Worm (Caenorhabditis elegans) whole organism, young adult: Measurements from ENCODE around the gene ZC204.6.

Experiments
- B0035.1 ChIP-seq: sonication (generic microtip); optimal IDR thresholded peaks from 2 replicates; lab custom pipeline; 2016; ENCODE audit warnings: missing genetic modification characterization, mild to moderate bottlenecking, missing compliant biosample characterization, missing genotype, missing genetic modification reagents
- B0261.1 ChIP-seq: sonication (generic microtip); optimal IDR thresholded peaks from 2 replicates; lab custom pipeline; 2016; ENCODE audit warnings: mild to moderate bottlenecking, missing genetic modification characterization, moderate library complexity, missing compliant biosample characterization
- F49E8.2 ChIP-seq: sonication (generic microtip); optimal IDR thresholded peaks from 3 replicates; lab custom pipeline; 2017; ENCODE audit warnings: missing genetic modification characterization, mild to moderate bottlenecking, missing compliant biosample characterization, antibody characterized with exemption, moderate library complexity; ENCODE audit not compliant: insufficient read depth
- F52B5.7 ChIP-seq: sonication (generic microtip); optimal IDR thresholded peaks from 2 replicates; lab custom pipeline; 2016; ENCODE audit warnings: mild to moderate bottlenecking, missing genetic modification characterization, missing compliant biosample characterization
- K12H6.12 ChIP-seq: fragments of 200-800 bp; sonication (Bioruptor generic); optimal IDR thresholded peaks from 2 replicates; lab custom pipeline; 2018; ENCODE audit warnings: mild to moderate bottlenecking, missing genetic modification characterization, missing compliant biosample characterization
- T07F8.4 ChIP-seq: sonication (generic microtip); optimal IDR thresholded peaks from 2 replicates; lab custom pipeline; 2016; ENCODE audit warnings: mild to moderate bottlenecking, missing genetic modification characterization, moderate library complexity, missing compliant biosample characterization
- Y53F4B.3 ChIP-seq: fragments of 200-800 bp; sonication (Bioruptor generic); IDR thresholded peaks from 2 replicates; pipeline ENCODE4 v1.3.6; 2022; ENCODE audit warnings: missing genetic modification reagents, missing genetic modification characterization, missing compliant biosample characterization
- akir-1 ChIP-seq: fragments of 200-800 bp; sonication (Bioruptor generic); optimal IDR thresholded peaks from 2 replicates; lab custom pipeline; 2018; ENCODE audit warnings: mild to moderate bottlenecking, missing genetic modification characterization, moderate library complexity, missing compliant biosample characterization
- bed-1 ChIP-seq: fragments of 200-800 bp; sonication (Bioruptor generic); IDR thresholded peaks from 2 replicates; pipeline ENCODE4 v1.3.6; 2022; ENCODE audit warnings: missing genetic modification reagents, missing genetic modification characterization, missing compliant biosample characterization
- cebp-1 ChIP-seq, 2 experiments: fragments of 200-800 bp in 1 of 2; sonication (Bioruptor generic) in 1 of 2; sonication (generic microtip) in 1 of 2; IDR thresholded peaks in 1 of 2; optimal IDR thresholded peaks in 1 of 2; 2 replicates each; pipeline versions ENCODE4 v1.3.6 to Lab custom; 2017 to 2022; ENCODE audit warnings: missing compliant biosample characterization in 2 of 2, missing genetic modification characterization in 2 of 2, mild to moderate bottlenecking in 1 of 2, missing genetic modification reagents in 1 of 2, moderate library complexity in 1 of 2
- cebp-2 ChIP-seq: fragments of 200-800 bp; sonication (Bioruptor generic); IDR thresholded peaks from 2 replicates; pipeline ENCODE4 v1.3.6; 2022; ENCODE audit warnings: missing genetic modification characterization, missing compliant biosample characterization
- ceh-40 ChIP-seq: fragments of 200-800 bp; sonication (Bioruptor generic); IDR thresholded peaks from 2 replicates; pipeline ENCODE4 v1.3.6; 2022; ENCODE audit warnings: missing genetic modification characterization, missing compliant biosample characterization
- dpff-1 ChIP-seq: sonication (generic microtip); optimal IDR thresholded peaks from 2 replicates; lab custom pipeline; 2017; ENCODE audit warnings: mild to moderate bottlenecking, missing genetic modification characterization, missing compliant biosample characterization
- dpl-1 ChIP-seq: fragments of 150-350 bp; optimal IDR thresholded peaks from 2 replicates; lab custom pipeline; 2014; ENCODE audit warnings: missing biosample characterization, missing genetic modification reagents, missing genetic modification characterization
- efl-1 ChIP-seq: fragments of 150-350 bp; optimal IDR thresholded peaks from 2 replicates; lab custom pipeline; 2014; ENCODE audit warnings: missing biosample characterization, missing genetic modification reagents, missing genetic modification characterization
- egl-18 ChIP-seq: fragments of 200-800 bp; sonication (Bioruptor generic); IDR thresholded peaks from 2 replicates; pipeline ENCODE4 v1.3.6; 2022; ENCODE audit warnings: missing genetic modification reagents, missing genetic modification characterization, missing compliant biosample characterization
- egrh-3 ChIP-seq: fragments of 200-800 bp; sonication (Bioruptor generic); IDR thresholded peaks from 2 replicates; pipeline ENCODE4 v1.3.6; 2022; ENCODE audit warnings: missing genetic modification reagents, missing genetic modification characterization, missing compliant biosample characterization
- ekl-4 ChIP-seq: fragments of 200-800 bp; sonication (Bioruptor generic); IDR thresholded peaks from 2 replicates; pipeline ENCODE4 v1.3.6; 2022; ENCODE audit warnings: missing genetic modification reagents, missing genetic modification characterization, missing compliant biosample characterization
- ets-4 ChIP-seq: fragments of 200-800 bp; sonication (Bioruptor generic); optimal IDR thresholded peaks from 2 replicates; lab custom pipeline; 2018; ENCODE audit warnings: mild to moderate bottlenecking, missing genetic modification characterization, missing compliant biosample characterization
- him-1 ChIP-seq: sonication (generic microtip); optimal IDR thresholded peaks from 2 replicates; lab custom pipeline; 2016; ENCODE audit warnings: missing genotype, missing genetic modification reagents, missing genetic modification characterization, missing compliant biosample characterization
- hrde-1 ChIP-seq: sonication (generic microtip); optimal IDR thresholded peaks from 2 replicates; lab custom pipeline; 2016; ENCODE audit warnings: missing genetic modification characterization, mild to moderate bottlenecking, missing compliant biosample characterization, moderate library complexity, missing genotype, missing genetic modification reagents, borderline replicate concordance
- hsf-1 ChIP-seq: fragments of 200-800 bp; sonication (Bioruptor generic); IDR thresholded peaks from 2 replicates; pipeline ENCODE4 v1.3.6; 2022; ENCODE audit warnings: missing genetic modification reagents, missing genetic modification characterization, missing compliant biosample characterization
- lin-35 ChIP-seq, 3 experiments: fragments of 150-350 bp in 2 of 3; sonication (generic microtip) in 1 of 3; optimal IDR thresholded peaks; 2 replicates each; lab custom pipeline; 2014 to 2018; ENCODE audit warnings: missing biosample characterization in 3 of 3, missing genetic modification characterization in 3 of 3, missing genetic modification reagents in 3 of 3
- lin-54 ChIP-seq: fragments of 200-800 bp; sonication (Bioruptor generic); optimal IDR thresholded peaks from 2 replicates; lab custom pipeline; 2018; ENCODE audit warnings: mild to moderate bottlenecking, missing genetic modification characterization, missing compliant biosample characterization
- lsl-1 ChIP-seq: fragments of 200-800 bp; sonication (Bioruptor generic); optimal IDR thresholded peaks from 2 replicates; lab custom pipeline; 2018; ENCODE audit warnings: mild to moderate bottlenecking, missing genetic modification characterization, moderate library complexity, missing compliant biosample characterization
- madf-3 ChIP-seq: fragments of 200-800 bp; sonication (Bioruptor generic); IDR thresholded peaks from 2 replicates; pipeline ENCODE4 v1.3.6; 2022; ENCODE audit warnings: missing genetic modification reagents, missing genetic modification characterization, missing compliant biosample characterization
- mcd-1 ChIP-seq: fragments of 200-800 bp; sonication (Bioruptor generic); IDR thresholded peaks from 2 replicates; pipeline ENCODE4 v1.3.6; 2022; ENCODE audit warnings: missing genetic modification reagents, missing genetic modification characterization, missing compliant biosample characterization
- mel-28 ChIP-seq: sonication (generic microtip); optimal IDR thresholded peaks from 2 replicates; lab custom pipeline; 2016; ENCODE audit warnings: borderline replicate concordance, mild to moderate bottlenecking, missing genetic modification characterization, missing compliant biosample characterization
- nhr-27 ChIP-seq: fragments of 200-800 bp; sonication (Bioruptor generic); optimal IDR thresholded peaks from 2 replicates; lab custom pipeline; 2018; ENCODE audit warnings: mild to moderate bottlenecking, missing genetic modification characterization, moderate library complexity, missing compliant biosample characterization
- nhr-80 ChIP-seq: sonication (generic microtip); optimal IDR thresholded peaks from 2 replicates; lab custom pipeline; 2016; ENCODE audit warnings: missing genetic modification characterization, missing compliant biosample characterization
- nhr-90 ChIP-seq: sonication (generic microtip); optimal IDR thresholded peaks from 2 replicates; lab custom pipeline; 2016; ENCODE audit warnings: missing genotype, mild to moderate bottlenecking, missing genetic modification characterization, missing compliant biosample characterization
- rcor-1 ChIP-seq: fragments of 200-800 bp; sonication (Bioruptor generic); IDR thresholded peaks from 2 replicates; pipeline ENCODE4 v1.3.6; 2022; ENCODE audit warnings: missing genetic modification reagents, missing genetic modification characterization, missing compliant biosample characterization
- rec-8 ChIP-seq, 2 experiments: sonication (generic microtip); optimal IDR thresholded peaks; 2 replicates each; lab custom pipeline; 2016; ENCODE audit warnings: mild to moderate bottlenecking in 2 of 2, missing genetic modification characterization in 2 of 2, missing genetic modification reagents in 2 of 2, missing genotype in 2 of 2, missing biosample characterization in 1 of 2, missing compliant biosample characterization in 1 of 2, moderate library complexity in 1 of 2
- repo-1 ChIP-seq: sonication (generic microtip); optimal IDR thresholded peaks from 2 replicates; lab custom pipeline; 2017; ENCODE audit warnings: mild to moderate bottlenecking, missing genetic modification characterization, missing compliant biosample characterization
- rpc-1 ChIP-seq, 2 experiments: fragments of 150-350 bp in 1 of 2; sonication (generic microtip) in 1 of 2; optimal IDR thresholded peaks; 2 replicates each; lab custom pipeline; 2014 to 2018; ENCODE audit warnings: missing biosample characterization in 1 of 2, missing genetic modification characterization in 1 of 2, missing genetic modification reagents in 1 of 2, missing genotype in 1 of 2
- sdz-38 ChIP-seq: sonication (generic microtip); optimal IDR thresholded peaks from 2 replicates; lab custom pipeline; 2016; ENCODE audit warnings: missing genotype, missing genetic modification characterization, missing compliant biosample characterization
- somi-1 ChIP-seq: fragments of 200-800 bp; sonication (Bioruptor generic); optimal IDR thresholded peaks from 2 replicates; lab custom pipeline; 2018; ENCODE audit warnings: mild to moderate bottlenecking, missing genetic modification characterization, missing compliant biosample characterization
- zfh-2 ChIP-seq: fragments of 200-800 bp; sonication (Bioruptor generic); conservative IDR thresholded peaks from 2 replicates; pipeline ENCODE4 v1.3.6; 2022; ENCODE audit warnings: missing genetic modification reagents, missing genetic modification characterization, missing compliant biosample characterization
- ztf-18 ChIP-seq: sonication (generic microtip); optimal IDR thresholded peaks from 2 replicates; lab custom pipeline; 2016; ENCODE audit warnings: missing genotype, mild to moderate bottlenecking, missing genetic modification characterization, missing compliant biosample characterization
- ztf-6 ChIP-seq: fragments of 200-800 bp; sonication (Bioruptor generic); IDR thresholded peaks from 2 replicates; pipeline ENCODE4 v1.3.6; 2022; ENCODE audit warnings: missing genetic modification reagents, missing genetic modification characterization, missing compliant biosample characterization

The ZC204.6 gene

ce11 chrII:1603049-1603448, 41.6 kb downstream of the ZC204.6 start:
- TF ChIP-seq ceh-40 (GFP tag; lab: Robert Waterston, UW) = no peak
- TF ChIP-seq bed-1 (GFP tag; lab: Robert Waterston, UW) = no peak
- peak; percentile 69 for TF ChIP-seq zfh-2 (GFP tag; lab: Robert Waterston, UW)
- no peak for TF ChIP-seq hsf-1
- TF ChIP-seq F49E8.2 = no peak
- no peak for TF ChIP-seq cebp-2 (GFP tag; lab: Robert Waterston, UW)
- TF ChIP-seq egrh-3 (GFP tag; lab: Robert Waterston, UW) = peak; percentile 50; the same call in 1 of the 2 replicates
- no peak for TF ChIP-seq hrde-1 (tag; lab: Kevin White, UChicago)
- no peak for TF ChIP-seq dpff-1
- TF ChIP-seq B0035.1 (tag; lab: Kevin White, UChicago) = no peak
- no peak for TF ChIP-seq ets-4 (GFP tag; lab: Kevin White, UChicago)
- no peak for TF ChIP-seq egl-18 (GFP tag; lab: Robert Waterston, UW)
- TF ChIP-seq lsl-1 (GFP tag; lab: Kevin White, UChicago) = no peak
- TF ChIP-seq, all 124 proteins: peak for 2

DNA sequence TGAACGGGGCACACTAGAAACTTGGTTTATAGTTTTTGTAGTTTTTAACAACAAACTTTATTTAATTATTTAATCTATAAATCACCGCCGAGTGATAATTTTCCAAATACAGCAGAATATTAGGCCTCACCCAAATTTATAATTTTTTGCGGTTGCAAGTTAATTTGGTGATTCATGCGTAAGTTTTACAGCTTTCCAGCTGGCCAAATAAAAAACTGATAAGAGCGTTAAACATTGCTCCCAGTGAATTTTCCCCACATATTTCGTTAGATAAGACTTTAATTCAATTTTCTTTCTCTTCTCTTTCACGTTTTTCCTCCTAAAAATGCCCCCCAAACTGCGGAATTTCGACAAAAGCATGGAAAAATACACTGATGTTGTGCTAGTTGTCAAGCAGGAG, 43.1 kb downstream of the ZC204.6 start, which contains the start of gene bath-47:
bath-47 (plus strand) TSS at position 305 of the 400 bp plus-strand sequence.
- no peak for TF ChIP-seq B0261.1

- TF ChIP-seq F49E8.2 (no peak), ztf-6 (GFP tag; lab: Robert Waterston, UW) (no peak), mel-28 (tag; lab: Kevin White, UChicago) (no peak), lin-54 (GFP tag; lab: Kevin White, UChicago) (no peak), him-1 (tag; lab: Kevin White, UChicago) (no peak), ceh-40 (GFP tag; lab: Robert Waterston, UW) (no peak), K12H6.12 (tag; lab: Kevin White, UChicago) (no peak), akir-1 (no peak), repo-1 (tag; lab: Kevin White, UChicago) (no peak), dpl-1 (no peak), somi-1 (GFP tag; lab: Kevin White, UChicago) (no peak), nhr-90 (tag; lab: Kevin White, UChicago) (no peak)
Measured at ce11 chrII:1600661-1601060, 44.0 kb downstream of the ZC204.6 start, which contains the start of gene bath-26. Gene bath-26 (minus strand): TSS chrII:1600761.

- TF ChIP-seq mcd-1 (GFP tag; lab: Robert Waterston, UW) (no peak), ekl-4 (GFP tag; lab: Robert Waterston, UW) (no peak), mel-28 (tag; lab: Kevin White, UChicago) (no peak), sdz-38 (tag; lab: Kevin White, UChicago) (no peak), F52B5.7 (no peak), T07F8.4 (tag; lab: Kevin White, UChicago) (no peak), Y53F4B.3 (no peak), cebp-1 (GFP tag; IDR thresholded peaks at IDR 0.05; lab: Robert Waterston, UW) (no peak), cebp-1 (tag; optimal IDR thresholded peaks at IDR 0.05; lab: Kevin White, UChicago) (no peak), B0261.1 (peak; percentile 59), ztf-18 (tag; lab: Kevin White, UChicago) (no peak), lin-35 (GFP tag; optimal IDR thresholded peaks at IDR 0.05; lab: Kevin White, UChicago) (no peak), rec-8 (tag; optimal IDR thresholded peaks at IDR 0.05; lab: Kevin White, UChicago) (no peak), rpc-1 (optimal IDR thresholded peaks at IDR 0.05; lab: Kevin White, UChicago) (peak; percentile 11), rpc-1 (tag; optimal IDR thresholded peaks at IDR 0.05; lab: Kevin White, UChicago) (peak; percentile 61), efl-1 (GFP tag; lab: Kevin White, UChicago) (no peak), madf-3 (GFP tag; lab: Robert Waterston, UW) (no peak), nhr-27 (tag; lab: Kevin White, UChicago) (no peak), rcor-1 (GFP tag; lab: Robert Waterston, UW) (0 out of 2 replicates have a peak, but pooled peaks have one; percentile 8), cebp-2 (GFP tag; lab: Robert Waterston, UW) (no peak), nhr-80 (tag; lab: Kevin White, UChicago) (peak; percentile 38)
Measured at ce11 chrII:1597101-1598088, 47.2 kb downstream of the ZC204.6 start, which contains the start of gene bath-46. Gene bath-46 (plus strand): TSS chrII:1597906.
